Worm (Caenorhabditis elegans) whole organism, L4/young adult: ENCODE results near the gene calf-1.

ENCODE experiments used
- W03F9.2 ChIP-seq: fragments of 150-350 bp; optimal IDR thresholded peaks from 2 replicates; lab custom pipeline; 2014; ENCODE audit warnings: missing biosample characterization, missing genetic modification characterization
- dao-5 ChIP-seq: sonication (generic microtip); optimal IDR thresholded peaks from 2 replicates; lab custom pipeline; 2016; ENCODE audit warnings: missing genotype, missing genetic modification characterization, moderate library complexity, missing compliant biosample characterization
- him-1 ChIP-seq: sonication (generic microtip); optimal IDR thresholded peaks from 2 replicates; lab custom pipeline; 2016; ENCODE audit warnings: missing genotype, missing genetic modification reagents, missing genetic modification characterization, missing compliant biosample characterization

DNA sequence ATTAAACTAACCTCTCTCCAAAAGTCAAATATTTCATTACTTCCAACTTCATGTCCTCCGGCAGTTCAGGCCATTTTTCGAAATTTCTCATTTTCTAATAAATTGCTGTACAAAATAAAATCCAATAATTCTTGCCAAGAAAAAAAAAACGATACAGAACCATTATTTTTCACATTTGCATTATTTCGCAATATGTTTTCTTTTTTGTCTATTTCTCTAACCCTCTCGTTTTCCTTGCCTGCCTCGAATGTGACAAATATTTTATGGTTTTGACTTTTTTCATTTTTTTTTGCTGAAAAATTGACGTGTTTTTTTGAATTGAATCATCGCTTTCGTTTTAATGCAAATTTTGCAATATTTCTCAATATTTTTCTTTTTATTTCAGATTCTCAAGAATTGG, 43.3 kb upstream of the calf-1 start, which contains the start of the genes Y38H6C.9 and fbxa-150:
- TF ChIP-seq him-1 (tag; lab: Kevin White, UChicago) (no peak), dao-5 (tag; lab: Kevin White, UChicago) (no peak), W03F9.2 (tag; lab: Kevin White, UChicago) (no peak)
